Fruit fly (Drosophila melanogaster): Measurements from ENCODE around the gene Pdp.

The Pdp gene

dm6 chrX:7705175-7706097 is 29.0 kb downstream of the Pdp start (continued):
- TF ChIP-seq CG10979 (tag; optimal IDR thresholded peaks at IDR 0.05) (peak; percentile 96), zfh1 (GFP tag; IDR thresholded peaks at IDR 0.05) (peak; percentile 87), CG14050 (GFP tag; IDR thresholded peaks at IDR 0.05) (peak; percentile 76), Rx (GFP tag; IDR thresholded peaks at IDR 0.05) (peak; percentile 46; the same call in 1 of the 2 replicates), Ptx1 (GFP tag; IDR thresholded peaks at IDR 0.05) (peak; percentile 89), CG18764 (GFP tag; optimal IDR thresholded peaks at IDR 0.05) (peak; percentile 86), Bgb (GFP tag; IDR thresholded peaks at IDR 0.05; ENCODE audit: partially characterized antibody) (no peak), CG18262 (tag; optimal IDR thresholded peaks at IDR 0.05) (peak; percentile 98), CoRest (tag; optimal IDR thresholded peaks at IDR 0.05) (peak; percentile 97), CG2202 (tag; optimal IDR thresholded peaks at IDR 0.05) (peak; percentile 83), Hsf (GFP tag; optimal IDR thresholded peaks at IDR 0.05) (peak; percentile 90), nerfin-1 (tag; optimal IDR thresholded peaks at IDR 0.05) (peak; percentile 93), dpn (GFP tag; optimal IDR thresholded peaks at IDR 0.05) (peak; percentile 87 to 93), ash1 (GFP tag; optimal IDR thresholded peaks at IDR 0.05) (no peak), CG11085 (GFP tag; IDR thresholded peaks at IDR 0.05) (peak; percentile 68), CG11504 (tag; optimal IDR thresholded peaks at IDR 0.05) (peak; percentile 95), Mes4 (GFP tag; optimal IDR thresholded peaks at IDR 0.05) (peak; percentile 60), emc (GFP tag; optimal IDR thresholded peaks at IDR 0.05) (peak; percentile 49), CG33557 (GFP tag; optimal IDR thresholded peaks at IDR 0.05) (peak; percentile 83), CG31388 (GFP tag; optimal IDR thresholded peaks at IDR 0.05) (peak; percentile 82), Spps (tag; optimal IDR thresholded peaks at IDR 0.05) (peak; percentile 87), CG11398 (GFP tag; optimal IDR thresholded peaks at IDR 0.05) (peak; percentile 0), sc (optimal IDR thresholded peaks at IDR 0.05) (no peak), sc (GFP tag; optimal IDR thresholded peaks at IDR 0.05) (peak; percentile 94), CG31441 (GFP tag; IDR thresholded peaks at IDR 0.05) (peak; percentile 98), peb (GFP tag; IDR thresholded peaks at IDR 0.05) (peak; percentile 61; the same call in 1 of the 2 replicates), run (tag; optimal IDR thresholded peaks at IDR 0.05) (peak; percentile 92), Blimp-1 (GFP tag; optimal IDR thresholded peaks at IDR 0.05) (peak; percentile 90), Dek (tag; optimal IDR thresholded peaks at IDR 0.05) (peak; percentile 92), CG3847 (GFP tag; IDR thresholded peaks at IDR 0.05) (peak; percentile 87), CG9437 (GFP tag; optimal IDR thresholded peaks at IDR 0.05) (peak; percentile 91), fd3F (GFP tag; optimal IDR thresholded peaks at IDR 0.05) (peak; percentile 91), fu2 (GFP tag; optimal IDR thresholded peaks at IDR 0.05) (peak; percentile 81), Drgx (GFP tag; IDR thresholded peaks at IDR 0.05) (peak; percentile 79), Aef1 (GFP tag; IDR thresholded peaks at IDR 0.05) (peak; percentile 84; the same call in 1 of the 3 replicates), lmd (GFP tag; IDR thresholded peaks at IDR 0.05) (peak; percentile 90), gcm (GFP tag; optimal IDR thresholded peaks at IDR 0.05) (peak; percentile 94), HLHmδ (GFP tag; optimal IDR thresholded peaks at IDR 0.05) (peak; percentile 32), CG18619 (GFP tag; optimal IDR thresholded peaks at IDR 0.05) (peak; percentile 95), Bdp1 (GFP tag; optimal IDR thresholded peaks at IDR 0.05) (peak; percentile 77), ci (GFP tag; IDR thresholded peaks at IDR 0.05) (peak; percentile 74), CG11093 (GFP tag; IDR thresholded peaks at IDR 0.05) (peak; percentile 78; the same call in 2 of the 3 replicates), kah (GFP tag; optimal IDR thresholded peaks at IDR 0.05) (peak; percentile 70), CG17328 (GFP tag; IDR thresholded peaks at IDR 0.05) (peak; percentile 81), CG10274 (GFP tag; optimal IDR thresholded peaks at IDR 0.05) (peak; percentile 87), tgo (GFP tag; IDR thresholded peaks at IDR 0.05) (peak; percentile 84), amos (GFP tag; IDR thresholded peaks at IDR 0.05; ENCODE audit: partially characterized antibody) (no peak), crol (GFP tag; IDR thresholded peaks at IDR 0.05) (peak; percentile 44; the same call in 1 of the 2 replicates), CG17361 (GFP tag; IDR thresholded peaks at IDR 0.05) (peak; percentile 99)
